Worm (Caenorhabditis elegans): ENCODE data around the gene ins-19.

DNA sequence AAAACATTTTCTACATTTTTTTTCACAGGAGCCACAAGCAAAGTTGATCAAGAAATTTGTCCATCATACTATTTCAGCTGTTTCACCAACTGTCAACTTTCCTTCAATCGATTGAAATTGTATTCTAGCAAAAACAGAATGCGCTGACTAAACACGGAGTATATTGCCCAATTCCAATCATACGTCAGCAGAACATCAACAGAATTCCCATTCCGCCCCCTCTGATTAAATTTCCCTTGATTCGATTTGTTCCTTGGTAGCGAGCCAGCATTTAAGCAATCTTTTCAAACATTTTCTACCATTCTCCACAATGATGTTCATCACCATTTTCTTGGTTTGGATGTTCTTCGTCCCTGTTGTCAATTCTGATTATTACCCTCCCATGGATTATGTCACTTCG is 19.6 kb upstream of the ins-19 start, which contains the start of gene T10D4.15:
- TF ChIP-seq ama-1 (optimal IDR thresholded peaks at IDR 0.05) (no peak), ama-1 (GFP tag; optimal IDR thresholded peaks at IDR 0.05) (no peak), nfya-1 (tag; optimal IDR thresholded peaks at IDR 0.05; ENCODE audit: borderline replicate concordance, insufficient read depth) (no peak), ekl-4 (GFP tag; IDR thresholded peaks at IDR 0.05) (no peak), egl-44 (GFP tag; IDR thresholded peaks at IDR 0.05) (no peak), attf-6 (GFP tag; IDR thresholded peaks at IDR 0.05) (no peak)
